Fruit fly (Drosophila melanogaster): Measurements from ENCODE around the gene CG31788.
A peak's percentile ranks its signal among the peaks of the same experiment; 100 is the strongest.

The CG31788 gene

DNA sequence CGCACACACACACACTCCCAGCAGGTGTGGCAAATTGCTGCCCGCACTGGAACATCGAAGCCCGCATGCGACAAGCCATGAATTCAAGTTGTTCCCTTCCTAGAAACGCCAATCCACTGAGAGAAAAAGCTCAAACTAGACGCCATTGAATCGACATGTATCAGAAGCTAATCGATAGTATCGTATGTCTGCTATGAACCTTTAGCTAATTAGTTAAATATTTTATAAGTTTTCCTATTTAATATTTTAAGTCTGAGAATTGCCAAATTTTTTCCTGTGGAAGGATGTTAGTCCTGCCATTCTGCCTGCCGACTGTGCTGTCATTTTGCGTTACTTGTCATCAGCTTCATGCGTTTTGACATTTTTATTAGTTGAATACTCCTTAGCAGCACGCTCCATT, 10.0 kb upstream of the CG31788 start:
- TF ChIP-seq D1 (tag; optimal IDR thresholded peaks at IDR 0.05): no peak
- no peak for TF ChIP-seq CG4496 (GFP tag; IDR thresholded peaks at IDR 0.05)
- no peak for TF ChIP-seq Ets98B (GFP tag; IDR thresholded peaks at IDR 0.05)
- no peak for TF ChIP-seq CG15710 (tag; optimal IDR thresholded peaks at IDR 0.05)
- no peak for TF ChIP-seq CG12605 (GFP tag; IDR thresholded peaks at IDR 0.05)
- no peak for TF ChIP-seq CG10348 (GFP tag; IDR thresholded peaks at IDR 0.05)
- TF ChIP-seq CG14655 (GFP tag; optimal IDR thresholded peaks at IDR 0.05): no peak
- TF ChIP-seq EcR (GFP tag; optimal IDR thresholded peaks at IDR 0.05): no peak
- TF ChIP-seq Snoo (tag; optimal IDR thresholded peaks at IDR 0.05): no peak
- no peak for TF ChIP-seq CG8301 (tag; optimal IDR thresholded peaks at IDR 0.05)
- no peak for TF ChIP-seq CG17806 (tag; optimal IDR thresholded peaks at IDR 0.05)
- no peak for TF ChIP-seq Pif1A (GFP tag; optimal IDR thresholded peaks at IDR 0.05)
- no peak for TF ChIP-seq fd96Ca (GFP tag; IDR thresholded peaks at IDR 0.05)
- TF ChIP-seq CG13204 (GFP tag; optimal IDR thresholded peaks at IDR 0.05): no peak
- TF ChIP-seq CG34367 (tag; optimal IDR thresholded peaks at IDR 0.05): no peak
- no peak for TF ChIP-seq CG9948 (tag; optimal IDR thresholded peaks at IDR 0.05)
- TF ChIP-seq rn (GFP tag; IDR thresholded peaks at IDR 0.05): no peak
- no peak for TF ChIP-seq CG32121 (GFP tag; IDR thresholded peaks at IDR 0.05)

DNA sequence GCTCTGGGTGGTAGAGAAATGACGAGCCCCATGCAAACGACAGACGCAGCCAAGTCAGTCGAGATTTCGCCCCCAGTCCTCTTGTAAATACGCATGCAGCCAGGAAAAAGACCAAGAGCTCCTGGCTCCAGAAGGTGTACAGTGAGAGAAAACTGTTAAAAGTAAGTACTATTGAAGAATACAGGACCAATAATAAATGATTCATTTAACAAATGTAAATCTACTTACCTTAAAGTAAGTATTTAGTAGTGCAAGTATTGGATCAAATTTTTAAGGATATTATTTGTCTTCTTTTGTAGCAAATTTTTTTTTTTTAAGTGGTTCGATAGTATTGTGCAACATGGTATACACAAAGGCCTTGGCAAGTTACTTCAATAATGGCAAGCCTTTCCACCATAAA, 21.3 kb downstream of the CG31788 start:
- TF ChIP-seq EcR (GFP tag; optimal IDR thresholded peaks at IDR 0.05) (no peak), gl (tag; optimal IDR thresholded peaks at IDR 0.05) (no peak), CG8159 (tag; optimal IDR thresholded peaks at IDR 0.05) (peak; percentile 43)

DNA sequence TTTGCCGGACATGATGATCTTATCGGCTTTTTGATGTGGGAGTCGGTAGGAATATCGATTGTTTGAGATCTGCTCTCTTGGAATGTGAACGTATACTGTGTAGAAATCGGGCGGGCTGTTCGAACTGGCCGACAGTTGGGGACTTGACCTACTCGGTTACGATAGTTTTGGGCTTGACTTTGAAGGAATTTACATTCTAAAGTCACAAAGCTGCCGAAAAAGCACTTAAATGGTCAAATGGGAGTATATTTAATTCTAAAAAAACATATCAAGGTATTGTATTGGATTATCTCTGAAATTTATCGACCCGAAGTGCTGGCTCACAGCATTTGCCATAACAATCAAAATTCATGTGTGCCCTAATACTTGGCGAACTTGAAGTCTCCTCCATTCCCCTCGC, 48.6 kb downstream of the CG31788 start, which contains the start of gene CG31802:
Gene CG31802 (minus strand): TSS at position 101 of the 400 bp plus-strand sequence.
- TF ChIP-seq gl (tag; optimal IDR thresholded peaks at IDR 0.05): no peak
- no peak for TF ChIP-seq CG17806 (tag; optimal IDR thresholded peaks at IDR 0.05)
- TF ChIP-seq D1 (tag; optimal IDR thresholded peaks at IDR 0.05): no peak

Measured in whole organism, pupa.